Worm (Caenorhabditis elegans) whole organism, young adult: Measurements from ENCODE around the gene vhp-1.

ENCODE experiments used
- F39B2.1 ChIP-seq: fragments of 200-800 bp; sonication (Bioruptor generic); IDR thresholded peaks from 2 replicates; pipeline ENCODE4 v1.3.6; 2022; ENCODE audit warnings: missing genetic modification reagents, missing genetic modification characterization, missing compliant biosample characterization
- F52B5.7 ChIP-seq: sonication (generic microtip); optimal IDR thresholded peaks from 2 replicates; lab custom pipeline; 2016; ENCODE audit warnings: mild to moderate bottlenecking, missing genetic modification characterization, missing compliant biosample characterization
- F57A8.1 ChIP-seq: fragments of 200-800 bp; sonication (Bioruptor generic); optimal IDR thresholded peaks from 2 replicates; lab custom pipeline; 2018; ENCODE audit warnings: mild to moderate bottlenecking, missing genetic modification characterization, moderate library complexity, missing compliant biosample characterization
- K12H6.12 ChIP-seq: fragments of 200-800 bp; sonication (Bioruptor generic); optimal IDR thresholded peaks from 2 replicates; lab custom pipeline; 2018; ENCODE audit warnings: mild to moderate bottlenecking, missing genetic modification characterization, missing compliant biosample characterization
- T26A5.8 ChIP-seq: sonication (generic microtip); optimal IDR thresholded peaks from 2 replicates; lab custom pipeline; 2016; ENCODE audit warnings: missing genetic modification characterization, missing compliant biosample characterization
- Y67H2A.10 ChIP-seq: fragments of 200-800 bp; sonication (Bioruptor generic); conservative IDR thresholded peaks from 2 replicates; pipeline ENCODE4 v1.3.6; 2022; ENCODE audit warnings: missing genetic modification reagents, missing genetic modification characterization, missing compliant biosample characterization
- atf-7 ChIP-seq: sonication (generic microtip); optimal IDR thresholded peaks from 2 replicates; lab custom pipeline; 2017; ENCODE audit warnings: mild to moderate bottlenecking, missing genetic modification characterization, missing compliant biosample characterization
- ccch-3 ChIP-seq: fragments of 200-800 bp; sonication (Bioruptor generic); optimal IDR thresholded peaks from 2 replicates; lab custom pipeline; 2018; ENCODE audit warnings: mild to moderate bottlenecking, missing genetic modification characterization, missing compliant biosample characterization
- cebp-1 ChIP-seq, 2 experiments: fragments of 200-800 bp in 1 of 2; sonication (Bioruptor generic) in 1 of 2; sonication (generic microtip) in 1 of 2; IDR thresholded peaks in 1 of 2; optimal IDR thresholded peaks in 1 of 2; 2 replicates each; pipeline versions ENCODE4 v1.3.6 to Lab custom; 2017 to 2022; ENCODE audit warnings: missing compliant biosample characterization in 2 of 2, missing genetic modification characterization in 2 of 2, mild to moderate bottlenecking in 1 of 2, missing genetic modification reagents in 1 of 2, moderate library complexity in 1 of 2
- cebp-2 ChIP-seq: fragments of 200-800 bp; sonication (Bioruptor generic); IDR thresholded peaks from 2 replicates; pipeline ENCODE4 v1.3.6; 2022; ENCODE audit warnings: missing genetic modification characterization, missing compliant biosample characterization
- ceh-100 ChIP-seq: fragments of 200-800 bp; sonication (Bioruptor generic); IDR thresholded peaks from 2 replicates; pipeline ENCODE4 v1.3.6; 2022; ENCODE audit warnings: missing genetic modification reagents, missing genetic modification characterization, missing compliant biosample characterization
- ceh-91 ChIP-seq: fragments of 200-800 bp; sonication (Bioruptor generic); IDR thresholded peaks from 2 replicates; pipeline ENCODE4 v1.3.6; 2022; ENCODE audit warnings: missing genetic modification reagents, missing genetic modification characterization, missing compliant biosample characterization
- chd-7 ChIP-seq: sonication (generic microtip); optimal IDR thresholded peaks from 2 replicates; lab custom pipeline; 2016; ENCODE audit warnings: mild to moderate bottlenecking, missing genetic modification characterization, moderate library complexity, missing compliant biosample characterization
- dox-1 ChIP-seq: fragments of 200-800 bp; sonication (Bioruptor generic); IDR thresholded peaks from 2 replicates; pipeline ENCODE4 v1.3.6; 2022; ENCODE audit warnings: missing genetic modification reagents, missing genetic modification characterization, missing compliant biosample characterization
- egl-18 ChIP-seq: fragments of 200-800 bp; sonication (Bioruptor generic); IDR thresholded peaks from 2 replicates; pipeline ENCODE4 v1.3.6; 2022; ENCODE audit warnings: missing genetic modification reagents, missing genetic modification characterization, missing compliant biosample characterization
- egl-44 ChIP-seq: fragments of 200-800 bp; sonication (Bioruptor generic); IDR thresholded peaks from 2 replicates; pipeline ENCODE4 v1.3.6; 2022; ENCODE audit warnings: missing genetic modification reagents, missing genetic modification characterization, missing compliant biosample characterization
- ekl-4 ChIP-seq: fragments of 200-800 bp; sonication (Bioruptor generic); IDR thresholded peaks from 2 replicates; pipeline ENCODE4 v1.3.6; 2022; ENCODE audit warnings: missing genetic modification reagents, missing genetic modification characterization, missing compliant biosample characterization
- him-1 ChIP-seq: sonication (generic microtip); optimal IDR thresholded peaks from 2 replicates; lab custom pipeline; 2016; ENCODE audit warnings: missing genotype, missing genetic modification reagents, missing genetic modification characterization, missing compliant biosample characterization
- let-526 ChIP-seq: fragments of 200-800 bp; sonication (Bioruptor generic); IDR thresholded peaks from 2 replicates; pipeline ENCODE4 v1.3.6; 2022; ENCODE audit warnings: missing genetic modification reagents, missing genetic modification characterization, missing compliant biosample characterization
- let-607 ChIP-seq, 2 experiments: fragments of 200-800 bp in 1 of 2; sonication (Bioruptor generic) in 1 of 2; sonication (generic microtip) in 1 of 2; optimal IDR thresholded peaks; 2 replicates each; lab custom pipeline; 2016 to 2018; ENCODE audit warnings: mild to moderate bottlenecking in 2 of 2, missing compliant biosample characterization in 2 of 2, missing genetic modification characterization in 2 of 2, moderate library complexity in 2 of 2, missing genotype in 1 of 2
- lin-26 ChIP-seq: fragments of 200-800 bp; sonication (Bioruptor generic); IDR thresholded peaks from 2 replicates; pipeline ENCODE4 v1.3.6; 2022; ENCODE audit warnings: missing genetic modification reagents, missing genetic modification characterization, missing compliant biosample characterization
- madf-6 ChIP-seq: fragments of 200-800 bp; sonication (Bioruptor generic); IDR thresholded peaks from 2 replicates; pipeline ENCODE4 v1.3.6; 2022; ENCODE audit warnings: missing genetic modification reagents, missing genetic modification characterization, missing compliant biosample characterization
- nfyb-1 ChIP-seq: fragments of 200-800 bp; sonication (Bioruptor generic); IDR thresholded peaks from 2 replicates; pipeline ENCODE4 v1.3.6; 2022; ENCODE audit warnings: missing genetic modification reagents, missing genetic modification characterization, missing compliant biosample characterization
- pbrm-1 ChIP-seq: fragments of 200-800 bp; sonication (Bioruptor generic); IDR thresholded peaks from 2 replicates; pipeline ENCODE4 v1.3.6; 2022; ENCODE audit warnings: missing genetic modification reagents, missing genetic modification characterization, missing compliant biosample characterization
- rcor-1 ChIP-seq: fragments of 200-800 bp; sonication (Bioruptor generic); IDR thresholded peaks from 2 replicates; pipeline ENCODE4 v1.3.6; 2022; ENCODE audit warnings: missing genetic modification reagents, missing genetic modification characterization, missing compliant biosample characterization
- rec-8 ChIP-seq, 2 experiments: sonication (generic microtip); optimal IDR thresholded peaks; 2 replicates each; lab custom pipeline; 2016; ENCODE audit warnings: mild to moderate bottlenecking in 2 of 2, missing genetic modification characterization in 2 of 2, missing genetic modification reagents in 2 of 2, missing genotype in 2 of 2, missing biosample characterization in 1 of 2, missing compliant biosample characterization in 1 of 2, moderate library complexity in 1 of 2
- repo-1 ChIP-seq: sonication (generic microtip); optimal IDR thresholded peaks from 2 replicates; lab custom pipeline; 2017; ENCODE audit warnings: mild to moderate bottlenecking, missing genetic modification characterization, missing compliant biosample characterization
- snpc-1.3 ChIP-seq: sonication (generic microtip); optimal IDR thresholded peaks from 2 replicates; lab custom pipeline; 2017; ENCODE audit warnings: missing genetic modification characterization, mild to moderate bottlenecking, missing compliant biosample characterization, antibody characterized with exemption, moderate library complexity, missing genotype, missing genetic modification reagents; ENCODE audit not compliant: insufficient read depth
- snpc-3.4 ChIP-seq: sonication (generic microtip); optimal IDR thresholded peaks from 2 replicates; lab custom pipeline; 2017; ENCODE audit warnings: missing genetic modification characterization, mild to moderate bottlenecking, missing compliant biosample characterization, antibody characterized with exemption, moderate library complexity, missing genotype, missing genetic modification reagents
- sptf-2 ChIP-seq: fragments of 200-800 bp; sonication (Bioruptor generic); optimal IDR thresholded peaks from 2 replicates; lab custom pipeline; 2018; ENCODE audit warnings: mild to moderate bottlenecking, missing genetic modification characterization, missing compliant biosample characterization
- tbx-9 ChIP-seq: sonication (generic microtip); optimal IDR thresholded peaks from 2 replicates; lab custom pipeline; 2016; ENCODE audit warnings: borderline replicate concordance, missing genetic modification characterization, inconsistent platforms, missing compliant biosample characterization
- xnd-1 ChIP-seq: sonication (generic microtip); optimal IDR thresholded peaks from 2 replicates; lab custom pipeline; 2016; ENCODE audit warnings: missing genotype, missing genetic modification reagents, missing genetic modification characterization, missing compliant biosample characterization
- zfh-2 ChIP-seq: fragments of 200-800 bp; sonication (Bioruptor generic); conservative IDR thresholded peaks from 2 replicates; pipeline ENCODE4 v1.3.6; 2022; ENCODE audit warnings: missing genetic modification reagents, missing genetic modification characterization, missing compliant biosample characterization
- zim-3 ChIP-seq: sonication (generic microtip); optimal IDR thresholded peaks from 2 replicates; lab custom pipeline; 2017; ENCODE audit warnings: mild to moderate bottlenecking, missing genetic modification characterization, moderate library complexity, missing compliant biosample characterization
- ztf-22 ChIP-seq: fragments of 200-800 bp; sonication (Bioruptor generic); optimal IDR thresholded peaks from 2 replicates; lab custom pipeline; 2018; ENCODE audit warnings: mild to moderate bottlenecking, missing genetic modification characterization, moderate library complexity, missing compliant biosample characterization
- ztf-26 ChIP-seq: sonication (generic microtip); optimal IDR thresholded peaks from 2 replicates; lab custom pipeline; 2017; ENCODE audit warnings: missing genetic modification characterization, missing compliant biosample characterization
- ztf-6 ChIP-seq: fragments of 200-800 bp; sonication (Bioruptor generic); IDR thresholded peaks from 2 replicates; pipeline ENCODE4 v1.3.6; 2022; ENCODE audit warnings: missing genetic modification reagents, missing genetic modification characterization, missing compliant biosample characterization

vhp-1 gene

DNA sequence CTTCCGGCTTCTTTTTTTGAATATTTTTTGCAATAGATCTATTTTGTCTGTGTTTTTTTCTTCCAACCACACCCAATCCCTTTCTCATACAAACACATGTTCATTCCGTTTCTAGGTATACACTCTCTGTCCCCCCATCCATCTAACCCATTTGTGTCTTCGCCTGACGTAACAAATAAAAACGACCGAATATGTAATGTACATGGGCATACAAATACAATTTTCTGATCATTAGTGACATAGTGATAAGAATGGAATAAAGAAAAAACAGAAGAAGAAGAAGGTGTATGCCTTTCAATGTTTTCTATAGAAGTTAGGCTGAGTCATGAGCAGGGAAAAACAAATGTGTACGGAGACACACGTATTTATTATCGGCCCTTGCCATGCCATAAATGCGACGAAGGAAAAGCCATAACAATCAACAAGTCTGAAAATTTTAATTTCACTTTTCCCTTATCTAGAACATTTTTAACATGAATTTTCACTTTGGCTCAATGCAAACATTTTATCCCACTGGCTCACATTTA is 10.7 kb downstream of the vhp-1 start:
- TF ChIP-seq snpc-3.4 (tag; lab: Kevin White, UChicago) (peak; percentile 38), repo-1 (tag; lab: Kevin White, UChicago) (no peak)

DNA sequence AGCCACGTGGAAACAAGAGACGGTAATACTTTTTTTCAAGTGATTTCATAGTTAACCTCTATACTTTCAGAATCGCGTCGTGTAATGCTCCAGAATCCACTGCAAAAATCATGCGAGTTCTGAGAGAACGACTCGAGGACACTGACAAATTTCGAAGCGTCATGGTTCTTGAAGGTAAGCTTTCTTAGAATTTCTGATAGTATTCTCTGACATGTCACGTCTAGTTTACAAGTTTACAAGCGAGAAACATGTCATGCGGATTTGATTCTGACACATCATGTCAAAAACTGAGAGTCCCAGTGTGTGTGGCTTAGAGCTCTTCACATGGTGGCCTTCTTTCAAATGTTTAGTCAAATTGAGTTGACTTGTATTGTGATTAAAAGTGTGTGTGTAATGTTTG is 11.6 kb downstream of the vhp-1 start:
- TF ChIP-seq ztf-6 (no peak), T26A5.8 (no peak), cebp-1 (GFP tag; IDR thresholded peaks at IDR 0.05; lab: Robert Waterston, UW) (no peak), cebp-1 (tag; optimal IDR thresholded peaks at IDR 0.05; lab: Kevin White, UChicago) (no peak), snpc-1.3 (tag; lab: Kevin White, UChicago) (no peak), rec-8 (tag; optimal IDR thresholded peaks at IDR 0.05; lab: Kevin White, UChicago) (no peak), atf-7 (no peak), tbx-9 (no peak), xnd-1 (tag; lab: Kevin White, UChicago) (no peak), egl-44 (no peak), pbrm-1 (no peak), let-526 (GFP tag; lab: Robert Waterston, UW) (no peak), ztf-22 (GFP tag; lab: Kevin White, UChicago) (no peak), lin-26 (no peak), Y67H2A.10 (no peak), him-1 (no peak), ekl-4 (no peak), cebp-2 (no peak), zim-3 (no peak), ccch-3 (GFP tag; lab: Kevin White, UChicago) (no peak), F57A8.1 (GFP tag; lab: Kevin White, UChicago) (no peak)

DNA sequence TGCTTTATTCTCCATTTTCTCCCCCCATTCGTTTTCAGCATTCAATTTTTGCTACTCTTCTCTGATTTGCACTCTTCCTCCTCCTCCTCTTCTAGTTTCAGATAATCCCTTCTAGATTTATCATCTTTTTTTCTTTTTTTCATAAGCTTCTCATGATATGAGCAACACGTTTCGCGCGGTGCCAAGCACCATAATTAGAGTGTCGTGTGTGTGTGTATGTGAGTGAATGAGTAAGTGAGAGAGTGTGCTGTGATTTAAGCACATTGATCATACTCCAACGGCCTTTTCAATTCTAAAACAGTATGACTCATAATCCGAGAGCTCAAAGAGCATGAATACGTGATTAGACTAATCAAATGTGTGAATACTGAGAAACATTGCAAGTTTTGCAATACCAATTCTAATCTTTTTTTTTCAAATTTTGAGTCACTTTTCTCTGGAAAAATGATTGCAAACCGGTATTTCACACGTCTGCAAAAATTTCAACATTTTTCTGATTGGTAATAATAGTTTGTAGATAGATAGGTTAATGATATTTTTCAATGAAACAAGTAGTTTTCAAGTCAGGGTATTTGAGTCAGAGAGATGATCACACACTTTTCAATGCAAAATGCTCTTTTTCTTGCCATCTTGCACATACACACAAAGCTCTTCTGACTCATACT is 12.4 kb downstream of the vhp-1 start:
- TF ChIP-seq chd-7 (tag; lab: Kevin White, UChicago) (peak; percentile 15), rec-8 (tag; optimal IDR thresholded peaks at IDR 0.05; lab: Kevin White, UChicago) (no peak)

DNA sequence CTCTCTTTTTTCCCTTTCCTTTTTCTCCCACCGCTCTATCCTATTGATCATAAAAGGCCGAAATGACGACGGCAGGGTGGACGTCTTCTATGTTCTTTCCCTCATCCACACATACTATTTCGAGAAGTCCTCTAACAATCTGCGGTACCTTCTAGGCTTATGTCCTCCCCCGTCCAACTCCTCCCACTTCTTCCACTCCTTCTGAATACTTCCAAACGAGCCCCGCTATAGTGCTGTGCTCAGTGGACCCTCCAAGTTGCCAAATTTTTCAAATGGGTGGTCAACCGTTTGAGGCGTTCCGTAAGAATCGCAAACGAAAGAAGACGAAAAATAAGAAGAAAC is 12.9 kb downstream of the vhp-1 start:
- 0 out of 2 replicates have a peak, but pooled peaks have one; percentile 15 for TF ChIP-seq ceh-100 (GFP tag; lab: Robert Waterston, UW)
- TF ChIP-seq ztf-26 (tag; lab: Kevin White, UChicago) = no peak
- 0 out of 2 replicates have a peak, but pooled peaks have one; percentile 27 for TF ChIP-seq madf-6 (GFP tag; lab: Robert Waterston, UW)
- 0 out of 2 replicates have a peak, but pooled peaks have one; percentile 55 for TF ChIP-seq nfyb-1 (GFP tag; lab: Robert Waterston, UW)
- TF ChIP-seq cebp-1 (GFP tag; IDR thresholded peaks at IDR 0.05; lab: Robert Waterston, UW) = no peak
- TF ChIP-seq cebp-1 (tag; optimal IDR thresholded peaks at IDR 0.05; lab: Kevin White, UChicago) = peak; percentile 36
- peak in 1 of 2 experiments; percentile 17 for TF ChIP-seq let-607 (tag; optimal IDR thresholded peaks at IDR 0.05; lab: Kevin White, UChicago)
- TF ChIP-seq zfh-2 (GFP tag; lab: Robert Waterston, UW) = 0 out of 2 replicates have a peak, but pooled peaks have one; percentile 29
- no peak for TF ChIP-seq ceh-91 (GFP tag; lab: Robert Waterston, UW)
- peak; percentile 68 for TF ChIP-seq zim-3
- no peak for TF ChIP-seq sptf-2 (GFP tag; lab: Kevin White, UChicago)
- peak; percentile 0 for TF ChIP-seq K12H6.12
- no peak for TF ChIP-seq F39B2.1
- peak; percentile 24 for TF ChIP-seq chd-7 (tag; lab: Kevin White, UChicago)
- no peak for TF ChIP-seq let-526 (GFP tag; lab: Robert Waterston, UW)
- TF ChIP-seq F52B5.7 (tag; lab: Kevin White, UChicago) = peak; percentile 38
- TF ChIP-seq egl-18 (GFP tag; lab: Robert Waterston, UW) = peak; percentile 35; the same call in 1 of the 2 replicates
- TF ChIP-seq pbrm-1 = 0 out of 2 replicates have a peak, but pooled peaks have one; percentile 42
- TF ChIP-seq dox-1 = peak; percentile 29; the same call in 1 of the 2 replicates
- TF ChIP-seq snpc-3.4 (tag; lab: Kevin White, UChicago) = no peak
- TF ChIP-seq rcor-1 = peak; percentile 32; the same call in 1 of the 2 replicates
